Worm (Caenorhabditis elegans): ENCODE results near the gene ekl-6.

ekl-6 gene

ce11 chrIII:10076042-10076441 lies 11.8 kb downstream of the ekl-6 start:
- TF ChIP-seq pqm-1 (tag; optimal IDR thresholded peaks at IDR 0.05) = no peak
- TF ChIP-seq nhr-77 (tag; optimal IDR thresholded peaks at IDR 0.05) = no peak
- no peak for TF ChIP-seq F37D6.2 (tag; optimal IDR thresholded peaks at IDR 0.05)
- no peak for TF ChIP-seq snpc-1.2 (GFP tag; IDR thresholded peaks at IDR 0.05)
- no peak for TF ChIP-seq lin-1 (GFP tag; IDR thresholded peaks at IDR 0.05)
- TF ChIP-seq ZK337.2 (GFP tag; IDR thresholded peaks at IDR 0.05) = no peak
- no peak for TF ChIP-seq D1046.2 (GFP tag; IDR thresholded peaks at IDR 0.05)
- no peak for TF ChIP-seq cey-2 (tag; optimal IDR thresholded peaks at IDR 0.05; ENCODE audit: borderline replicate concordance, insufficient read depth)
- no peak for TF ChIP-seq Y105C5A.15 (GFP tag; IDR thresholded peaks at IDR 0.05)
- TF ChIP-seq F49E8.2 (tag; optimal IDR thresholded peaks at IDR 0.05; ENCODE audit: borderline replicate concordance) = no peak
- no peak for TF ChIP-seq attf-4 (tag; optimal IDR thresholded peaks at IDR 0.05)
- TF ChIP-seq Y48G9A.11 (GFP tag; IDR thresholded peaks at IDR 0.05) = no peak

ce11 chrIII:10078151-10078550 lies 13.9 kb downstream of the ekl-6 start, which contains the start of gene T16G12.9:
Gene T16G12.9, minus strand, starts transcription at chrIII:10078251.
- TF ChIP-seq daf-19 (GFP tag; conservative IDR thresholded peaks at IDR 0.05) (no peak), jun-1 (tag; optimal IDR thresholded peaks at IDR 0.05) (no peak), nhr-28 (tag; optimal IDR thresholded peaks at IDR 0.05) (no peak), lin-15B (tag; optimal IDR thresholded peaks at IDR 0.05) (no peak), snpc-1.2 (GFP tag; IDR thresholded peaks at IDR 0.05) (no peak), madf-5 (GFP tag; IDR thresholded peaks at IDR 0.05) (no peak)

- TF ChIP-seq lir-3 (tag; optimal IDR thresholded peaks at IDR 0.05) = no peak
- TF ChIP-seq tra-1 (GFP tag; IDR thresholded peaks at IDR 0.05) = peak; percentile 94
- TF ChIP-seq dve-1 (tag; optimal IDR thresholded peaks at IDR 0.05; ENCODE audit: insufficient read depth) = no peak
- peak; percentile 54 for TF ChIP-seq dmd-6 (GFP tag; IDR thresholded peaks at IDR 0.05)
- TF ChIP-seq nhr-77 (tag; optimal IDR thresholded peaks at IDR 0.05) = no peak
- TF ChIP-seq unc-62 (GFP tag; optimal IDR thresholded peaks at IDR 0.05 in 1 of 2) = no peak
- no peak for TF ChIP-seq unc-62 (tag; optimal IDR thresholded peaks at IDR 0.05)
- no peak for TF ChIP-seq unc-130 (GFP tag; optimal IDR thresholded peaks at IDR 0.05)
- no peak for TF ChIP-seq hif-1 (tag; optimal IDR thresholded peaks at IDR 0.05)
Measured at ce11 chrIII:10078784-10079183, 14.6 kb downstream of the ekl-6 start.

- TF ChIP-seq php-3 (GFP tag; IDR thresholded peaks at IDR 0.05) (no peak), daf-12 (tag; optimal IDR thresholded peaks at IDR 0.05) (no peak)
Measured at ce11 chrIII:10083242-10083641, 19.0 kb downstream of the ekl-6 start, which contains the start of gene T16H12.3. Gene T16H12.3, minus strand, starts transcription at chrIII:10083292.

- TF ChIP-seq F37D6.2 (tag; optimal IDR thresholded peaks at IDR 0.05) (no peak), lim-7 (GFP tag; IDR thresholded peaks at IDR 0.05) (no peak)
Measured at ce11 chrIII:10085103-10085502, 20.9 kb downstream of the ekl-6 start, which contains the start of gene T16H12.13. Gene T16H12.13, plus strand, starts transcription at chrIII:10085403.

- TF ChIP-seq zfp-2 (tag; optimal IDR thresholded peaks at IDR 0.05) (no peak), unc-62 (GFP tag; optimal IDR thresholded peaks at IDR 0.05 in 1 of 2) (peak in 1 of 2 experiments; percentile 22), unc-62 (tag; optimal IDR thresholded peaks at IDR 0.05) (no peak), ctbp-1 (GFP tag; IDR thresholded peaks at IDR 0.05) (no peak), D1046.2 (GFP tag; IDR thresholded peaks at IDR 0.05) (no peak), aha-1 (tag) (peak; percentile 91)
Measured at ce11 chrIII:10085574-10085973, 21.4 kb downstream of the ekl-6 start.

All from whole organism, L4 larva.